Fruit fly (Drosophila melanogaster) Kc167 (cell line): ENCODE measurements around the gene Sse.

ENCODE experiments used
- Myc ChIP-seq: fragments of >200 bp; optimal IDR thresholded peaks from 2 replicates; lab custom pipeline; 2017; ENCODE audit warnings: missing external identifiers
- Sin3A ChIP-seq: fragments of >200 bp; optimal IDR thresholded peaks from 2 replicates; lab custom pipeline; 2018; ENCODE audit warnings: missing external identifiers
- h ChIP-seq: fragments of >200 bp; optimal IDR thresholded peaks from 3 replicates; lab custom pipeline; 2018; ENCODE audit warnings: missing external identifiers
- insv ChIP-seq: fragments of >200 bp; optimal IDR thresholded peaks from 3 replicates; lab custom pipeline; 2018; ENCODE audit warnings: missing external identifiers
- psq ChIP-seq: fragments of >200 bp; optimal IDR thresholded peaks from 2 replicates; lab custom pipeline; 2017; ENCODE audit warnings: missing external identifiers
- ttk ChIP-seq: sonication (Bioruptor generic); optimal IDR thresholded peaks from 2 replicates; lab custom pipeline; 2017; ENCODE audit warnings: missing external identifiers

The Sse gene

dm6 chr3L:5662071-5662470 is at the start of gene Sse:
TSS of gene Sse (minus strand) at chr3L:5662247.
- TF ChIP-seq Sin3A (lab: Kevin White, UChicago) (no peak), Myc (lab: Kevin White, UChicago) (no peak), ttk (lab: Kevin White, UChicago) (no peak), psq (lab: Kevin White, UChicago) (no peak), insv (lab: Kevin White, UChicago) (no peak), h (lab: Kevin White, UChicago) (no peak)

DNA sequence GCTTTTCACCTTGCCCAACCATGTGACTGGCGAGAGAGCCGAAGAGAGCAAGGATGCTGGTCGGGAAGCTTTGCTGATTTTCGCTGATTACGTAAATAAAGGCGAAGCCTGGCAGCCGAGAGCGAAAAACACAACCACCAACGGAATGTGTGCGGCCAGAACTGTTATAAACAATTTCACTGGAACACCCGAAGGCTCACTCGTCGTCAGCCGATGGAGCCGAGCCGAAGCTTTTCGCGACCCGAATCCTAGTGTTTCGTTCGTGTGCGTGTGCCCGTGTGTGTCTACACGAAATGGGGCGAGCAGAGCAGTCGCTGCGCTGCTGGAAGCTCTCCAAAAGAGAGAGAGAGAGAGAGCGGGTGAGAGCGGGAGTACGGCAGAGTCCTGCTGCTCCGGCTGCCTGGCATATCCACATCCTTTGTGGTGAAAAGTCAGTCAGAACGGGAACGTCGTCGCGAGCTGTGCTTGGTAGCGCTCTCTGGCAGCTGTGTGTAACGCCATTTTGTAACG is 29.0 kb upstream of the Sse start:
- TF ChIP-seq ttk (lab: Kevin White, UChicago) (no peak), Myc (lab: Kevin White, UChicago) (no peak), h (lab: Kevin White, UChicago) (no peak), Sin3A (lab: Kevin White, UChicago) (no peak), psq (lab: Kevin White, UChicago) (no peak), insv (lab: Kevin White, UChicago) (no peak)

DNA sequence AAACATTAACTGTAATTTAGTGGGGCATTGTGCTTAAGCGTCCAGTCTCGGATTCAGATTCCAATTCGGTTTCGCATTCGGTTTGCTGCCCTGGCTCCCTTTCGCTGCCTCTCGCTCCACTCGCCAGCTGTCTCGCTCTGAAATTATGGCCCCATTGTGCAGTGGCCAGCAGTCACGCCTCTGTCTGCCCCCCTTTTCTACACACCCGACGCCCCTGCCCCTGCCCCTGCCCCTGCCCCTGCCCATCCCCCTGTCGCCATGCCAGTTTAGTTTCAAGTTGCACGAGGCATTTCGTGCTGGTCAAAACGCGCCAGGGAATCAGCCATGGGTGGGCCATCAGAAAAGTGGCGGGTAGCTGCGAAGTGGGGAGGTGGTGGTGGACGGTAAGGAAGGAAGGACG is 24.2 kb upstream of the Sse start:
- no peak for TF ChIP-seq psq (lab: Kevin White, UChicago)
- TF ChIP-seq insv (lab: Kevin White, UChicago): no peak
- TF ChIP-seq h (lab: Kevin White, UChicago): no peak
- TF ChIP-seq Sin3A (lab: Kevin White, UChicago): no peak
- no peak for TF ChIP-seq ttk (lab: Kevin White, UChicago)
- no peak for TF ChIP-seq Myc (lab: Kevin White, UChicago)

- TF ChIP-seq Sin3A (lab: Kevin White, UChicago): no peak
- TF ChIP-seq Myc (lab: Kevin White, UChicago): no peak
- no peak for TF ChIP-seq psq (lab: Kevin White, UChicago)
- no peak for TF ChIP-seq insv (lab: Kevin White, UChicago)
- no peak for TF ChIP-seq h (lab: Kevin White, UChicago)
- TF ChIP-seq ttk (lab: Kevin White, UChicago): no peak
These were observed 16.3 kb upstream of the Sse start for dm6 chr3L:5678241-5678905.

DNA sequence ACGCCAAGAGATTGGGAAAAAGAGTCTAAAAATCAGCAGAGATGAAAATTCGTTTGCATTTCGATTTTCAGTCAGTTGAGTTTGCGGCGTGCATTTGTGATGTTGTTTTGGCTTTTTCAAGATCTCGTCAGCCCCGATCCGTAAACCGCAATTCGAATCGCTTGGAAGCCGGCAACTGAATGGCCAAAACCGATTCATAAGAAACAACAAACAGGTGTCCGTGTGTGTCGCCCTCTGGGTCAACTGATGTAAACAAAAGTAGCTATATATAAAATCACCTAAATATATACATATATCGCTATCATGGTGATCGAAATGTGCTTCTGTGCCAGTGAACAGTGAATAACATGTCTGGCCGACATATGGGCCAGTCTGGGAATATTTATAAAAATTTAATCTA is 4.7 kb upstream of the Sse start:
- no peak for TF ChIP-seq h (lab: Kevin White, UChicago)
- TF ChIP-seq insv (lab: Kevin White, UChicago): no peak
- no peak for TF ChIP-seq Myc (lab: Kevin White, UChicago)

DNA sequence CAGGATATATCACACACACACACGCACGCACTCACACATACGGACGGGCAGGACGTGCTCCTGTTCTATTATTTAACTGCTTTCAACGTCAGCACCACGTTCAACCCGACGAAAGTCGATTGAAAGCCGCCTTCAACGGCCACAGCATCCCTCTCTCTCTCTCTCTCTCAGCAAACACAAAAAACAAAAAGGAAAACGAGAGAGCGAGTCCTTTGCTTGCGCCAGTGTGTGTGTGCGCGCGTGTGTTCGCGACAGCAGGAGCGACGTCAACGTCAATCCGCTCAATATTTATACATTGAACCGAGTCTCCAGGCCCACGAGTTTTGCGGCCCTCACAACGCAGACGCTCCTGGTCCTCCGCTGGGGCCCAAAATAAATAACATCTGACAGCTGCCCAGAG is 3.4 kb upstream of the Sse start:
- TF ChIP-seq Myc (lab: Kevin White, UChicago) (no peak), ttk (lab: Kevin White, UChicago) (no peak), Sin3A (lab: Kevin White, UChicago) (no peak), psq (lab: Kevin White, UChicago) (no peak), h (lab: Kevin White, UChicago) (no peak), insv (lab: Kevin White, UChicago) (no peak)

- TF ChIP-seq h (lab: Kevin White, UChicago) (no peak), ttk (lab: Kevin White, UChicago) (no peak), insv (lab: Kevin White, UChicago) (no peak), Myc (lab: Kevin White, UChicago) (no peak), psq (lab: Kevin White, UChicago) (no peak), Sin3A (lab: Kevin White, UChicago) (no peak)
These were observed 2.6 kb upstream of the Sse start for dm6 chr3L:5664719-5664973.

dm6 chr3L:5663876-5664718 is 2.0 kb upstream of the Sse start, which contains the start of gene CG46320:
TSS of gene CG46320 (plus strand) at chr3L:5664121.
- TF ChIP-seq ttk (lab: Kevin White, UChicago) (no peak), Myc (lab: Kevin White, UChicago) (no peak), insv (lab: Kevin White, UChicago) (no peak), h (lab: Kevin White, UChicago) (no peak), psq (lab: Kevin White, UChicago) (no peak), Sin3A (lab: Kevin White, UChicago) (no peak)

DNA sequence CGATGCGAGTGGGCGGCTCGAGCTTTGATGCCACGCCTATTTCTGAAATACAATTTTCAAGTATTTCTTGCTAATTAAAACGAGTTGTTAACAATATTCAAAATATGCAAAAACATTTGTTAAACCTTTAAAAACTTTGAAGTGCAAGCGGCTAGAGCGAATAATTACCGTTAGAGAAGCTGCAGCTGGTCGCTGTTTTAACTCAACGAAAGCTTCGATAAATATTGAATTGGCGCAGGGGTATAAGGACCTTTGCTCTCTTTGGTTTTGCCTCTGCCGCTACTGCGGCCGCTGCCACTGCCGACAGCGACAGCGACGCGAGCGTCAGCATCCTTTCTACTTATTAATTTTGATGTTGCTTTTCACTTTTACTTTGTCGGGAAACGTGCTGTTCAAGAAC is 1.2 kb upstream of the Sse start:
- TF ChIP-seq ttk (lab: Kevin White, UChicago) (no peak), psq (lab: Kevin White, UChicago) (no peak), Sin3A (lab: Kevin White, UChicago) (no peak), h (lab: Kevin White, UChicago) (no peak), insv (lab: Kevin White, UChicago) (no peak), Myc (lab: Kevin White, UChicago) (no peak)

DNA sequence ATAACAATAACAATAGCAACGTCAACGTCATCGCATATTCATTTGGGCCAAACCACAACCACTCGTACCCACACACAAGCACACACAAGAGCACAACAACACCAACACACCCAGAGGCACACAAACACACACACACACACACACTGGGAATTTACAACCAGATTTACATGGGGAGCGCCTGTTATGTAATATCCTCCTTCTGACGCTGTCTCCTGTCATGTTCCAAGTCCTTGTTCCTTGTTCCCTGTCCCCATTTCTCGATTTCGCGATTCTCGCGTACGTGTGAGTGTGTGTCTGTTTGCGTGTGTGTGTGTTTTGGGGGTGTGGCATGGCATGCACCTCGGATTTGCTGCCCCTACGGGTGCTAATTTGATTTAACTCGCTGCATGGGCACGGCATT is 3.7 kb downstream of the Sse start:
- TF ChIP-seq Myc (lab: Kevin White, UChicago) (no peak), psq (lab: Kevin White, UChicago) (no peak), ttk (lab: Kevin White, UChicago) (no peak), insv (lab: Kevin White, UChicago) (no peak), Sin3A (lab: Kevin White, UChicago) (no peak), h (lab: Kevin White, UChicago) (no peak)
